Worm (Caenorhabditis elegans) whole organism, young adult: ENCODE measurements around the gene fezf-1.
A peak's percentile ranks its signal among the peaks of the same experiment; 100 is the strongest.
"Not testable (repeated sequence)": the region's sequence is repeated elsewhere in the genome, so short reads cannot be mapped to it uniquely, and the experiment has no call there.

Source experiments
- F39B2.1 ChIP-seq: fragments of 200-800 bp; sonication (Bioruptor generic); IDR thresholded peaks from 2 replicates; pipeline ENCODE4 v1.3.6; 2022; ENCODE audit warnings: missing genetic modification reagents, missing genetic modification characterization, missing compliant biosample characterization
- nhr-90 ChIP-seq: sonication (generic microtip); optimal IDR thresholded peaks from 2 replicates; lab custom pipeline; 2016; ENCODE audit warnings: missing genotype, mild to moderate bottlenecking, missing genetic modification characterization, missing compliant biosample characterization
- pha-4 ChIP-seq: fragments of 150-350 bp; sonication (generic microtip); optimal IDR thresholded peaks from 2 replicates; lab custom pipeline; 2014; ENCODE audit warnings: missing biosample characterization, missing genetic modification reagents, missing genetic modification characterization
- tbp1 ChIP-seq: fragments of 200-800 bp; sonication (Bioruptor generic); optimal IDR thresholded peaks from 2 replicates; lab custom pipeline; 2018; ENCODE audit warnings: mild to moderate bottlenecking, missing genetic modification characterization, missing compliant biosample characterization
- tbx-9 ChIP-seq: sonication (generic microtip); optimal IDR thresholded peaks from 2 replicates; lab custom pipeline; 2016; ENCODE audit warnings: borderline replicate concordance, missing genetic modification characterization, inconsistent platforms, missing compliant biosample characterization

- TF ChIP-seq tbx-9 (tag; lab: Kevin White, UChicago); tbp1 (GFP tag; lab: Kevin White, UChicago); pha-4; nhr-90 (tag; lab: Kevin White, UChicago): not testable (repeated sequence)
- peak; percentile 62; the same call in 1 of the 2 replicates for TF ChIP-seq F39B2.1
These were observed 2.0 kb upstream of the fezf-1 start for ce11 chrIV:13463889-13464288.
